Fruit fly (Drosophila melanogaster) whole organism, prepupa: Measurements from ENCODE around the gene ssh.

Experiments used
- CG11294 ChIP-seq: fragments of 200-800 bp; sonication (Bioruptor generic); IDR thresholded peaks from 2 replicates; pipeline ENCODE4 v1.3.6; 2022; ENCODE audit warnings: missing biosample characterization, missing genetic modification characterization
- CG11762 ChIP-seq: fragments of 200-800 bp; sonication (Bioruptor generic); optimal IDR thresholded peaks from 3 replicates; lab custom pipeline; 2016; ENCODE audit warnings: missing biosample characterization, missing genetic modification characterization; ENCODE audit not compliant: insufficient read depth
- CG11902 ChIP-seq: fragments of 200-800 bp; sonication (Bioruptor generic); optimal IDR thresholded peaks from 3 replicates; lab custom pipeline; 2016; ENCODE audit warnings: missing biosample characterization, missing genetic modification characterization
- CG15336 ChIP-seq: fragments of 200-800 bp; sonication (Bioruptor generic); IDR thresholded peaks from 2 replicates; pipeline ENCODE4 v1.3.6; 2022; ENCODE audit warnings: missing biosample characterization, missing genetic modification characterization
- CG1621 ChIP-seq: fragments of 200-800 bp; sonication (Bioruptor generic); optimal IDR thresholded peaks from 3 replicates; lab custom pipeline; 2018; ENCODE audit warnings: missing biosample characterization, mild to moderate bottlenecking, missing genetic modification characterization
- CG3032 ChIP-seq: fragments of 200-800 bp; optimal IDR thresholded peaks from 2 replicates; lab custom pipeline; 2019; ENCODE audit warnings: missing biosample characterization, mild to moderate bottlenecking, missing genetic modification characterization, moderate library complexity
- CG32006 ChIP-seq: fragments of 200-800 bp; sonication (Bioruptor generic); optimal IDR thresholded peaks from 3 replicates; lab custom pipeline; 2017; ENCODE audit warnings: missing biosample characterization, mild to moderate bottlenecking, missing genetic modification characterization
- CG34406 ChIP-seq: fragments of 200-800 bp; sonication (Bioruptor generic); optimal IDR thresholded peaks from 3 replicates; lab custom pipeline; 2016; ENCODE audit warnings: missing biosample characterization, missing genetic modification characterization
- CG3919 ChIP-seq: fragments of 200-800 bp; sonication (Bioruptor generic); optimal IDR thresholded peaks from 3 replicates; lab custom pipeline; 2016; ENCODE audit warnings: missing biosample characterization, missing genetic modification characterization
- CG4318 ChIP-seq: fragments of 200-800 bp; sonication (Bioruptor generic); optimal IDR thresholded peaks from 3 replicates; lab custom pipeline; 2017; ENCODE audit warnings: missing biosample characterization, mild to moderate bottlenecking, missing genetic modification characterization
- CG6163 ChIP-seq: fragments of 200-800 bp; sonication (Bioruptor generic); IDR thresholded peaks from 3 replicates; pipeline ENCODE4 v1.3.6; 2022; ENCODE audit warnings: missing biosample characterization, missing genetic modification characterization
- CG6276 ChIP-seq: fragments of 200-800 bp; sonication (Bioruptor generic); optimal IDR thresholded peaks from 2 replicates; lab custom pipeline; 2017; ENCODE audit warnings: missing biosample characterization, mild to moderate bottlenecking, missing genetic modification characterization
- CG6792 ChIP-seq: fragments of 200-800 bp; sonication (Bioruptor generic); optimal IDR thresholded peaks from 3 replicates; lab custom pipeline; 2016; ENCODE audit warnings: missing biosample characterization, missing genetic modification characterization
- CG6854 ChIP-seq: fragments of 200-800 bp; sonication (Bioruptor generic); optimal IDR thresholded peaks from 2 replicates; lab custom pipeline; 2017; ENCODE audit warnings: missing biosample characterization, mild to moderate bottlenecking, missing genetic modification characterization
- CG7368 ChIP-seq: fragments of 200-800 bp; sonication (Bioruptor generic); optimal IDR thresholded peaks from 3 replicates; lab custom pipeline; 2016; ENCODE audit warnings: missing biosample characterization, missing genetic modification characterization
- CG8119 ChIP-seq: fragments of 200-800 bp; sonication (Bioruptor generic); IDR thresholded peaks from 3 replicates; pipeline ENCODE4 v1.3.6; 2022; ENCODE audit warnings: missing biosample characterization, missing genetic modification characterization
- CG8319 ChIP-seq: fragments of 200-800 bp; sonication (Bioruptor generic); optimal IDR thresholded peaks from 3 replicates; lab custom pipeline; 2016; ENCODE audit warnings: missing biosample characterization, missing genetic modification characterization
- CG8632 ChIP-seq: fragments of 200-800 bp; sonication (Bioruptor generic); optimal IDR thresholded peaks from 3 replicates; lab custom pipeline; 2016; ENCODE audit warnings: missing biosample characterization, missing genetic modification characterization
- CG9139 ChIP-seq: fragments of 200-800 bp; sonication (Bioruptor generic); optimal IDR thresholded peaks from 3 replicates; lab custom pipeline; 2017; ENCODE audit warnings: missing biosample characterization, mild to moderate bottlenecking, missing genetic modification characterization
- Eip75B ChIP-seq: fragments of 200-800 bp; sonication (Bioruptor generic); optimal IDR thresholded peaks from 3 replicates; lab custom pipeline; 2016; ENCODE audit warnings: missing biosample characterization, missing genetic modification characterization
- Eip78C ChIP-seq: fragments of 200-800 bp; sonication (Bioruptor generic); peaks from one replicate; lab custom pipeline; 2016; ENCODE audit warnings: missing biosample characterization, missing genetic modification characterization
- Ets21C ChIP-seq: fragments of 200-800 bp; sonication (Bioruptor generic); optimal IDR thresholded peaks from 3 replicates; lab custom pipeline; 2016; ENCODE audit warnings: missing biosample characterization, missing genetic modification characterization
- Ets96B ChIP-seq: fragments of 200-800 bp; optimal IDR thresholded peaks from 2 replicates; lab custom pipeline; 2019; ENCODE audit warnings: missing biosample characterization, mild to moderate bottlenecking, missing genetic modification characterization, moderate library complexity
- Gug ChIP-seq: fragments of 200-800 bp; sonication (Bioruptor generic); IDR thresholded peaks from 2 replicates; pipeline ENCODE4 v1.3.6; 2022; ENCODE audit warnings: missing biosample characterization, missing genetic modification characterization
- Hr4 ChIP-seq: fragments of 200-800 bp; sonication (Bioruptor generic); optimal IDR thresholded peaks from 3 replicates; lab custom pipeline; 2016; ENCODE audit warnings: missing biosample characterization, missing genetic modification characterization
- Lpt ChIP-seq: fragments of 200-800 bp; sonication (Bioruptor generic); optimal IDR thresholded peaks from 3 replicates; lab custom pipeline; 2016; ENCODE audit warnings: missing biosample characterization, missing genetic modification characterization
- Met ChIP-seq: fragments of 200-800 bp; sonication (Bioruptor generic); optimal IDR thresholded peaks from 3 replicates; lab custom pipeline; 2016; ENCODE audit warnings: missing biosample characterization, missing genetic modification characterization
- OdsH ChIP-seq: fragments of 200-800 bp; sonication (Bioruptor generic); optimal IDR thresholded peaks from 3 replicates; lab custom pipeline; 2016; ENCODE audit warnings: missing biosample characterization, missing genetic modification characterization
- Smox ChIP-seq: fragments of 200-800 bp; sonication (Bioruptor generic); optimal IDR thresholded peaks from 3 replicates; lab custom pipeline; 2016; ENCODE audit warnings: missing biosample characterization, missing genetic modification characterization
- Sox14 ChIP-seq: fragments of 200-800 bp; sonication (Bioruptor generic); optimal IDR thresholded peaks from 3 replicates; lab custom pipeline; 2016; ENCODE audit warnings: missing biosample characterization, missing genetic modification characterization
- achi ChIP-seq: fragments of 200-800 bp; sonication (Bioruptor generic); optimal IDR thresholded peaks from 3 replicates; lab custom pipeline; 2016; ENCODE audit warnings: missing biosample characterization, missing genetic modification characterization
- acj6 ChIP-seq: fragments of 200-800 bp; sonication (Bioruptor generic); optimal IDR thresholded peaks from 3 replicates; lab custom pipeline; 2016; ENCODE audit warnings: missing biosample characterization, missing genetic modification characterization
- cyc ChIP-seq: fragments of 200-800 bp; sonication (Bioruptor generic); optimal IDR thresholded peaks from 3 replicates; lab custom pipeline; 2016; ENCODE audit warnings: missing biosample characterization, missing genetic modification characterization
- dac ChIP-seq: fragments of 200-800 bp; sonication (Bioruptor generic); optimal IDR thresholded peaks from 2 replicates; lab custom pipeline; 2017; ENCODE audit warnings: missing biosample characterization, mild to moderate bottlenecking, missing genetic modification characterization
- dsx ChIP-seq: fragments of 200-800 bp; optimal IDR thresholded peaks from 3 replicates; lab custom pipeline; 2019; ENCODE audit warnings: missing biosample characterization, mild to moderate bottlenecking, missing genetic modification characterization, moderate library complexity; ENCODE audit not compliant: poor library complexity, severe bottlenecking
- eg ChIP-seq: fragments of 200-800 bp; sonication (Bioruptor generic); IDR thresholded peaks from 3 replicates; pipeline ENCODE4 v1.3.6; 2022; ENCODE audit warnings: missing biosample characterization, missing genetic modification characterization
- esn ChIP-seq: fragments of 200-800 bp; sonication (Bioruptor generic); optimal IDR thresholded peaks from 2 replicates; lab custom pipeline; 2016; ENCODE audit warnings: missing biosample characterization, mild to moderate bottlenecking, missing genetic modification characterization, moderate library complexity
- fd59A ChIP-seq: fragments of 200-800 bp; sonication (Bioruptor generic); optimal IDR thresholded peaks from 2 replicates; lab custom pipeline; 2017; ENCODE audit warnings: missing biosample characterization, mild to moderate bottlenecking, missing genetic modification characterization, missing genetic modification reagents
- fd85E ChIP-seq: fragments of 200-800 bp; sonication (Bioruptor generic); optimal IDR thresholded peaks from 3 replicates; lab custom pipeline; 2016; ENCODE audit warnings: missing biosample characterization, missing genetic modification characterization
- fkh ChIP-seq: fragments of 200-800 bp; sonication (Bioruptor generic); optimal IDR thresholded peaks from 3 replicates; lab custom pipeline; 2017; ENCODE audit warnings: missing biosample characterization, mild to moderate bottlenecking, missing genetic modification characterization, moderate library complexity
- lz ChIP-seq: fragments of 200-800 bp; sonication (Bioruptor generic); optimal IDR thresholded peaks from 3 replicates; lab custom pipeline; 2016; ENCODE audit warnings: missing biosample characterization, missing genetic modification characterization
- net ChIP-seq: fragments of 200-800 bp; sonication (Bioruptor generic); optimal IDR thresholded peaks from 3 replicates; lab custom pipeline; 2016; ENCODE audit warnings: missing biosample characterization, missing genetic modification characterization
- pdm3 ChIP-seq: fragments of 200-800 bp; sonication (Bioruptor generic); optimal IDR thresholded peaks from 3 replicates; lab custom pipeline; 2016; ENCODE audit warnings: missing biosample characterization, missing genetic modification characterization
- salr ChIP-seq, 2 experiments: fragments of 200-800 bp; sonication (Bioruptor generic); optimal IDR thresholded peaks; 3 replicates each; lab custom pipeline; 2016 to 2018; ENCODE audit warnings: missing biosample characterization in 2 of 2, missing genetic modification characterization in 2 of 2, mild to moderate bottlenecking in 1 of 2
- spab ChIP-seq: fragments of 200-800 bp; sonication (Bioruptor generic); optimal IDR thresholded peaks from 2 replicates; lab custom pipeline; 2017; ENCODE audit warnings: missing biosample characterization, mild to moderate bottlenecking, missing genetic modification characterization, missing genetic modification reagents
- svp ChIP-seq: fragments of 200-800 bp; sonication (Bioruptor generic); peaks from one replicate; lab custom pipeline; 2016; ENCODE audit warnings: missing biosample characterization, missing genetic modification characterization

The ssh gene

dm6 chr3R:24910097-24910496 lies 34.7 kb downstream of the ssh start (continued):
- TF ChIP-seq Eip78C (GFP tag; lab: Kevin White, UChicago) (peak; percentile 85), CG6854 (GFP tag; lab: Kevin White, UChicago) (no peak), CG9139 (no peak), CG6276 (peak; percentile 73), Ets21C (GFP tag; lab: Kevin White, UChicago) (no peak)

dm6 chr3R:24908034-24908433 lies 36.7 kb downstream of the ssh start:
- no peak for TF ChIP-seq Ets96B
- peak; percentile 15; the same call in 1 of the 2 replicates for TF ChIP-seq CG11294 (GFP tag; lab: Robert Waterston, UW)
- peak; percentile 60 for TF ChIP-seq CG6276
- TF ChIP-seq esn (GFP tag; lab: Kevin White, UChicago) = no peak
- no peak for TF ChIP-seq Met (GFP tag; lab: Kevin White, UChicago)
- TF ChIP-seq eg (GFP tag; lab: Robert Waterston, UW) = peak; percentile 68
- TF ChIP-seq Sox14 (GFP tag; lab: Kevin White, UChicago) = no peak
- TF ChIP-seq CG15336 = peak; percentile 77
- TF ChIP-seq CG6854 (GFP tag; lab: Kevin White, UChicago) = no peak
- peak; percentile 14 for TF ChIP-seq svp
- TF ChIP-seq CG8319 (GFP tag; lab: Kevin White, UChicago) = no peak
- TF ChIP-seq cyc (GFP tag; lab: Kevin White, UChicago) = no peak
- TF ChIP-seq CG8119 = peak; percentile 70
- TF ChIP-seq lz = no peak
- no peak for TF ChIP-seq CG1621 (tag; lab: Kevin White, UChicago)
- no peak for TF ChIP-seq CG11902 (GFP tag; lab: Kevin White, UChicago)
- peak; percentile 34; the same call in 1 of the 2 replicates for TF ChIP-seq Gug (GFP tag; lab: Robert Waterston, UW)
- TF ChIP-seq CG11762 = no peak
- peak; percentile 11 for TF ChIP-seq pdm3 (GFP tag; lab: Kevin White, UChicago)
- TF ChIP-seq CG4318 = peak; percentile 20
- peak; percentile 51 for TF ChIP-seq Eip78C (GFP tag; lab: Kevin White, UChicago)
- peak; percentile 66 for TF ChIP-seq Hr4 (GFP tag; lab: Kevin White, UChicago)
- TF ChIP-seq OdsH (GFP tag; lab: Kevin White, UChicago) = peak; percentile 1
- TF ChIP-seq CG32006 (GFP tag; lab: Kevin White, UChicago) = peak; percentile 58
- TF ChIP-seq salr (GFP tag; optimal IDR thresholded peaks at IDR 0.05; lab: Kevin White, UChicago) = no peak
- TF ChIP-seq, all 60 proteins: peak for 13

dm6 chr3R:24906648-24907047 lies 38.1 kb downstream of the ssh start:
- no peak for TF ChIP-seq Smox
- TF ChIP-seq CG4318 = no peak
- no peak for TF ChIP-seq achi
- TF ChIP-seq dac (GFP tag; lab: Kevin White, UChicago) = no peak
- no peak for TF ChIP-seq fd59A (GFP tag; lab: Kevin White, UChicago)
- no peak for TF ChIP-seq esn (GFP tag; lab: Kevin White, UChicago)
- no peak for TF ChIP-seq CG6792
- TF ChIP-seq spab (GFP tag; lab: Kevin White, UChicago) = no peak
- no peak for TF ChIP-seq CG7368
- no peak for TF ChIP-seq Lpt (GFP tag; lab: Kevin White, UChicago)
- TF ChIP-seq CG8319 (GFP tag; lab: Kevin White, UChicago) = no peak
- TF ChIP-seq CG3032 = no peak
- no peak for TF ChIP-seq CG11902 (GFP tag; lab: Kevin White, UChicago)
- no peak for TF ChIP-seq dsx (GFP tag; lab: Kevin White, UChicago)
- TF ChIP-seq Gug (GFP tag; lab: Robert Waterston, UW) = no peak
- no peak for TF ChIP-seq fd85E (GFP tag; lab: Kevin White, UChicago)
- no peak for TF ChIP-seq CG8632
- TF ChIP-seq CG11294 (GFP tag; lab: Robert Waterston, UW) = no peak
- no peak for TF ChIP-seq fkh (GFP tag; lab: Kevin White, UChicago)
- TF ChIP-seq Hr4 (GFP tag; lab: Kevin White, UChicago) = peak; percentile 19
- no peak for TF ChIP-seq net (GFP tag; lab: Kevin White, UChicago)
- no peak for TF ChIP-seq cyc (GFP tag; lab: Kevin White, UChicago)
- peak; percentile 55 for TF ChIP-seq Eip78C (GFP tag; lab: Kevin White, UChicago)
- TF ChIP-seq Ets96B = no peak
- TF ChIP-seq Eip75B (GFP tag; lab: Kevin White, UChicago) = no peak
- no peak for TF ChIP-seq lz
- TF ChIP-seq CG6854 (GFP tag; lab: Kevin White, UChicago) = no peak
- no peak for TF ChIP-seq CG9139
- TF ChIP-seq CG15336 = peak; percentile 55
- TF ChIP-seq acj6 = no peak
- TF ChIP-seq OdsH (GFP tag; lab: Kevin White, UChicago) = no peak
- no peak for TF ChIP-seq CG34406 (GFP tag; lab: Kevin White, UChicago)
- TF ChIP-seq svp = no peak
- TF ChIP-seq CG6276 = peak; percentile 46
- no peak for TF ChIP-seq CG6163 (GFP tag; lab: Robert Waterston, UW)
- TF ChIP-seq CG32006 (GFP tag; lab: Kevin White, UChicago) = peak; percentile 17
- TF ChIP-seq CG8119 = peak; percentile 52
- TF ChIP-seq CG3919 (GFP tag; lab: Kevin White, UChicago) = no peak
